Worm (Caenorhabditis elegans): ENCODE data around the gene dnpp-1.
A peak's percentile ranks its signal among the peaks of the same experiment; 100 is the strongest.

dnpp-1 gene

DNA sequence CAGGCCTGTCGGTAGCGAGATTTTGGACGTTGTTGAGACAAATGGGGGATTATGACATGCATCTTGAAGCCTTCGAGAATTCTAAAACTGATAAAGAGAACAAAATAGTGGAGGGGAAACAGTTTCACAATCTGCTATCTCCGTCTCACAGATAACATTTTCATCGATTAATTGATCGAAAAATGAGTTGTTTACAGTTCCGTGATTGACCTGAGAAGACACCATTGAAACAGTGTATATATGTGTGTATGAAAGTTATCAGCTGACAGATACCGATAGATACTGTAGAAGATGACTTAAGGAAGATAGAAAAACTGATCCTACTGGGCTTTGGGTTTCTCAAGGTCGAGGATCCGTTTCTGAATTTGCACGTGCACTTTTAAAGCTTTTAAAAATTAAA is 24.5 kb downstream of the dnpp-1 start (continued):
- TF ChIP-seq R02D3.7 (tag; optimal IDR thresholded peaks at IDR 0.05) (no peak), skn-1 (tag; optimal IDR thresholded peaks at IDR 0.05) (no peak), sea-2 (GFP tag; optimal IDR thresholded peaks at IDR 0.05) (no peak), fos-1 (tag; optimal IDR thresholded peaks at IDR 0.05) (no peak), hmg-11 (tag; optimal IDR thresholded peaks at IDR 0.05) (no peak), nhr-12 (tag; optimal IDR thresholded peaks at IDR 0.05) (no peak), lin-39 (tag; optimal IDR thresholded peaks at IDR 0.05) (no peak), daf-12 (tag; optimal IDR thresholded peaks at IDR 0.05) (no peak), mdl-1 (tag; optimal IDR thresholded peaks at IDR 0.05) (no peak), nhr-43 (tag; optimal IDR thresholded peaks at IDR 0.05; ENCODE audit: poor library complexity, severe bottlenecking) (peak; percentile 69), ZK546.5 (tag; optimal IDR thresholded peaks at IDR 0.05) (no peak), nhr-25 (tag; optimal IDR thresholded peaks at IDR 0.05) (no peak), elt-3 (tag; optimal IDR thresholded peaks at IDR 0.05) (peak in 1 of 3 experiments; percentile 10), pha-4 (tag; optimal IDR thresholded peaks at IDR 0.05) (no peak), nhr-77 (tag; optimal IDR thresholded peaks at IDR 0.05) (no peak), lin-15B (tag; optimal IDR thresholded peaks at IDR 0.05) (no peak)

DNA sequence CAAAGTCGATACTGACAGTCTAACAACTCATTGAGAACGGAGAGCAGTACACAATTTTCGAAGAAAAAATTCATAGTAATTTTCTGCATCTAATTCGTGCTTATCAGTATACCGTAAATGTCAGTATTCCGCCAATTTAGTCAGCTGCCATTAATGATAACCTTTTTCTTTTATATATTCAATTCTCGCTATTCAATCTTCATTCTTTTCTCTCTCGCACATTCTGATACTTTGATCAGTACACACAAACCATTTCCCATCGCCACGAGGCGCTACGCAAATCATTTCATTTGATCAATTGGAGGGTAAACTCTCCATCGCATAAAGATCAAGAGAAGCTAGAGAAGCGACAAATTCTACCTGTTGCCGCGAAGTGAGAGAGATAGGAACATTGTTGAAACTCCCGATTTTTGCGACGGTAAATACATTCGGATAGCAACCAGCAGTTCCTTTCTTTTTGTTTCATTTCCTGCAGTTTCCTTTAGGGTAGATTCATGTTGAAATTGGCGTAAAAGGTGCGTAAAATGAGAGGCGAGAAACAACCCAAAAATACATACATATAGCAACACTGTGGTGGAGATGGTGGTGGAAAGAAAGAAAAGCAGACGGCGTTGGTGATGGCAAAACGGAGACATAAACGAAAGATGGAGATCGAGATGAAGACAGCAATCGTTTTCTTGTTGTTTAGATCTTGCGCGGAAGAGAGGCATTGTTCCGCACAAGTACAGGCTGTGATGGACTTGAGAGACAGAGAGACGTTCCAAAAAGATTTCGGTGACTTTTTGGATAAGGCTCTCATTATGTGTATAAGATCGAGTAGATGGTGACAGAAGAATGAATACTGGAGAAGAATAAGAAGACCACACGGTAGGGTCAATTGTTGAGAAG is 25.2 kb downstream of the dnpp-1 start:
- no peak for TF ChIP-seq hmg-11 (tag; optimal IDR thresholded peaks at IDR 0.05)
- TF ChIP-seq ama-1 (optimal IDR thresholded peaks at IDR 0.05), result peak; percentile 73
- TF ChIP-seq nhr-76 (tag; optimal IDR thresholded peaks at IDR 0.05), result no peak
- TF ChIP-seq nfya-1 (tag; optimal IDR thresholded peaks at IDR 0.05; ENCODE audit: insufficient read depth), result peak; percentile 14
- peak; percentile 53 for TF ChIP-seq lsy-12 (tag; optimal IDR thresholded peaks at IDR 0.05)
- TF ChIP-seq nhr-43 (tag; optimal IDR thresholded peaks at IDR 0.05; ENCODE audit: poor library complexity, severe bottlenecking), result peak; percentile 44
- TF ChIP-seq unc-62 (GFP tag; optimal IDR thresholded peaks at IDR 0.05), result no peak
- TF ChIP-seq jun-1 (tag; optimal IDR thresholded peaks at IDR 0.05), result peak; percentile 35
- TF ChIP-seq aly-2 (tag; optimal IDR thresholded peaks at IDR 0.05), result no peak
- TF ChIP-seq pha-4 (tag; optimal IDR thresholded peaks at IDR 0.05), result peak; percentile 75
- TF ChIP-seq mdl-1 (tag; optimal IDR thresholded peaks at IDR 0.05), result peak; percentile 11
- peak; percentile 95 for TF ChIP-seq elt-2 (tag; optimal IDR thresholded peaks at IDR 0.05)
- peak; percentile 59 for TF ChIP-seq elt-1 (tag; optimal IDR thresholded peaks at IDR 0.05)
- no peak for TF ChIP-seq elt-3 (tag; optimal IDR thresholded peaks at IDR 0.05)
- TF ChIP-seq ZK546.5 (tag; optimal IDR thresholded peaks at IDR 0.05), result no peak
- no peak for TF ChIP-seq sea-2 (GFP tag; optimal IDR thresholded peaks at IDR 0.05)
- TF ChIP-seq ceh-28 (tag; optimal IDR thresholded peaks at IDR 0.05), result no peak
- TF ChIP-seq snpc-4 (tag; optimal IDR thresholded peaks at IDR 0.05), result no peak
- TF ChIP-seq pqm-1 (tag; optimal IDR thresholded peaks at IDR 0.05), result peak; percentile 93
- peak; percentile 46 for TF ChIP-seq nhr-23 (tag; optimal IDR thresholded peaks at IDR 0.05)
- no peak for TF ChIP-seq nhr-77 (tag; optimal IDR thresholded peaks at IDR 0.05)
- TF ChIP-seq nhr-11 (tag; optimal IDR thresholded peaks at IDR 0.05), result no peak
- TF ChIP-seq ztf-4 (tag; optimal IDR thresholded peaks at IDR 0.05), result no peak
- TF ChIP-seq lin-39 (tag; optimal IDR thresholded peaks at IDR 0.05), result no peak

DNA sequence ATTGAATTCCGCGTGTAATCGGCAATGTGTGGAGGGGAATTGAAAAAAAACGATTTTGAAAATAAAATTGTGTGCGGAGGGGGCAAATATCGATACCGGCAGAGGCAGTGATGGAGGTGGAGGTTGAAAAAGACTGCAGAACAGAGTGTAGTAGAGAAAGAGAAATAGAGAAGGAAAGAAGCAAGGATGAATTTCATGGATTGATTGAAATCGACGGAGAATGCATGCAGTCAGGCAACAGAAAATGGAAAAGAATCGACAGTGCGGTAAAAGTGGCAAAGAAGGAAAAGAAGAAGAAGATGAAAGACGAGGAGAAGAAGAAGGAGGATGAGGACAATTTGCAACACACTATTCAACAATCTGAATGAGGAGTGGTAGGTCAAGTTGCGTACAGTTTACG is 26.8 kb downstream of the dnpp-1 start, which contains the start of gene W04D12.1:
Gene W04D12.1, plus strand, starts transcription at position 111 of the 400 bp plus-strand sequence.
- TF ChIP-seq nfya-1 (tag; optimal IDR thresholded peaks at IDR 0.05; ENCODE audit: insufficient read depth) (peak; percentile 19), unc-39 (tag; optimal IDR thresholded peaks at IDR 0.05) (no peak), nhr-12 (tag; optimal IDR thresholded peaks at IDR 0.05) (no peak), ceh-28 (tag; optimal IDR thresholded peaks at IDR 0.05) (peak; percentile 11), pha-4 (tag; optimal IDR thresholded peaks at IDR 0.05) (peak; percentile 43), nhr-23 (tag; optimal IDR thresholded peaks at IDR 0.05) (peak; percentile 8)

ce11 chrIII:5836261-5836660 is 27.3 kb downstream of the dnpp-1 start:
- TF ChIP-seq nhr-23 (tag; optimal IDR thresholded peaks at IDR 0.05) (peak; percentile 51), elt-1 (tag; optimal IDR thresholded peaks at IDR 0.05) (peak; percentile 50), pqm-1 (tag; optimal IDR thresholded peaks at IDR 0.05) (no peak), mdl-1 (tag; optimal IDR thresholded peaks at IDR 0.05) (no peak), pha-4 (tag; optimal IDR thresholded peaks at IDR 0.05) (peak; percentile 10), hmg-11 (tag; optimal IDR thresholded peaks at IDR 0.05) (no peak), nhr-11 (tag; optimal IDR thresholded peaks at IDR 0.05) (no peak)

Data from whole organism, L3 larva.